Worm (Caenorhabditis elegans) whole organism, late embryonic: ENCODE measurements around the gene sdz-26.

Experiments
- eyg-1 ChIP-seq: sonication (generic microtip); optimal IDR thresholded peaks from 2 replicates; lab custom pipeline; 2016; ENCODE audit warnings: missing genotype, missing genetic modification characterization, missing compliant biosample characterization
- fkh-10 ChIP-seq: fragments of 150-350 bp; optimal IDR thresholded peaks from 2 replicates; lab custom pipeline; 2014; ENCODE audit warnings: missing biosample characterization, missing genetic modification reagents, missing genetic modification characterization
- hlh-30 ChIP-seq: sonication (generic microtip); optimal IDR thresholded peaks from 2 replicates; lab custom pipeline; 2017; ENCODE audit warnings: antibody characterized with exemption, missing genetic modification characterization, missing compliant biosample characterization; ENCODE audit not compliant: insufficient read depth
- pag-3 ChIP-seq: sonication (generic microtip); optimal IDR thresholded peaks from 2 replicates; lab custom pipeline; 2016; ENCODE audit warnings: missing compliant biosample characterization, missing genetic modification characterization, borderline replicate concordance
- pros-1 ChIP-seq: fragments of 150-350 bp; optimal IDR thresholded peaks from 2 replicates; lab custom pipeline; 2014; ENCODE audit warnings: missing biosample characterization, missing genetic modification reagents, missing genetic modification characterization
- sdc-2 ChIP-seq: sonication (generic microtip); optimal IDR thresholded peaks from 2 replicates; lab custom pipeline; 2016; ENCODE audit warnings: missing genotype, missing genetic modification characterization, missing compliant biosample characterization
- unc-86 ChIP-seq: sonication (generic microtip); optimal IDR thresholded peaks from 2 replicates; lab custom pipeline; 2016; ENCODE audit warnings: missing genetic modification characterization, missing compliant biosample characterization

ce11 chrII:14350768-14351167, 30.8 kb upstream of the sdz-26 start:
- TF ChIP-seq hlh-30 (tag; lab: Kevin White, UChicago) (no peak), pros-1 (tag; lab: Kevin White, UChicago) (no peak), sdc-2 (tag; lab: Kevin White, UChicago) (no peak), eyg-1 (tag; lab: Kevin White, UChicago) (no peak), fkh-10 (GFP tag; lab: Kevin White, UChicago) (no peak), unc-86 (tag; lab: Kevin White, UChicago) (no peak), pag-3 (no peak)
